Worm (Caenorhabditis elegans) whole organism, midembryonic: Measurements from ENCODE around the gene K04C2.8.

Source experiments
- T22C8.4 ChIP-seq: fragments of 200-800 bp; sonication (Bioruptor generic); IDR thresholded peaks from 2 replicates; pipeline ENCODE4 v1.3.6; 2022; ENCODE audit warnings: missing genetic modification characterization, missing compliant biosample characterization
- cog-1 ChIP-seq: sonication (generic microtip); optimal IDR thresholded peaks from 2 replicates; lab custom pipeline; 2016; ENCODE audit warnings: missing genetic modification characterization, missing compliant biosample characterization
- flt-1 ChIP-seq: fragments of 200-800 bp; sonication (Bioruptor generic); IDR thresholded peaks from 2 replicates; pipeline ENCODE4 v1.3.6; 2022; ENCODE audit warnings: missing genetic modification characterization, missing compliant biosample characterization
- klf-2 ChIP-seq: fragments of 200-800 bp; sonication (Bioruptor generic); conservative IDR thresholded peaks from 2 replicates; pipeline ENCODE4 v1.3.6; 2022; ENCODE audit warnings: missing genetic modification reagents, missing genetic modification characterization, missing compliant biosample characterization
- med-1 ChIP-seq: sonication (generic microtip); optimal IDR thresholded peaks from 2 replicates; lab custom pipeline; 2017; ENCODE audit warnings: missing genetic modification characterization, mild to moderate bottlenecking, missing compliant biosample characterization, antibody characterized with exemption, missing genetic modification reagents; ENCODE audit not compliant: insufficient read depth
- ref-1 ChIP-seq: fragments of 200-800 bp; sonication (Bioruptor generic); conservative IDR thresholded peaks from 2 replicates; pipeline ENCODE4 v1.3.6; 2022; ENCODE audit warnings: missing genetic modification reagents, missing genetic modification characterization, missing compliant biosample characterization
- tab-1 ChIP-seq: fragments of 200-800 bp; sonication (Bioruptor generic); IDR thresholded peaks from 2 replicates; pipeline ENCODE4 v1.3.6; 2022; ENCODE audit warnings: missing genetic modification characterization, missing compliant biosample characterization
- ztf-23 ChIP-seq: fragments of 200-800 bp; sonication (Bioruptor generic); IDR thresholded peaks from 2 replicates; pipeline ENCODE4 v1.3.6; 2022; ENCODE audit warnings: missing genetic modification reagents, missing genetic modification characterization, missing compliant biosample characterization
- ztf-29 ChIP-seq: fragments of 200-800 bp; sonication (Bioruptor generic); IDR thresholded peaks from 2 replicates; pipeline ENCODE4 v1.3.6; 2022; ENCODE audit warnings: missing genetic modification reagents, missing genetic modification characterization, missing compliant biosample characterization

The K04C2.8 gene

DNA sequence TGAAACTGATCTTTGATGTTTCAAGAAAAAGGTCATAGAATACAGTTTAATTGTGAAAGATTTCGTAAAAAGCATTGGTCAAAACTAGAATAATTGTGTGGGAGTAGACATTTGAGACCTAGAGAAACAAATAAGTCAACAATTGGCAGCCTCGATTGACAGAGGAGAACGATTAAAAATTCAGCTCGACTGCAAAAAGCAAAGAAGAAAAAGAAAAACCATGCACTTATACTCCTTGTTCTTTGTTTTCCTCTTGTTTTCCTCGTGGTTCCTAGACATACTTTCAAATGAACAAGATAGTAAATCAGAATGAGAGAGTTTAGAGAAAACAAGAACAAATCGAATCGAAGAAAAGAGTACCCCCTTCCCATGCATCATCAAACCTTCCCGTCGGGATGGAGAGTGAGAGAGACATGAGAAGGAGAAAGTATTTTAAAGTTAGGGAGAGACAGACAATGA, 12.7 kb upstream of the K04C2.8 start:
- TF ChIP-seq cog-1 (no peak), ref-1 (GFP tag; lab: Robert Waterston, UW) (no peak), flt-1 (GFP tag; lab: Robert Waterston, UW) (no peak), med-1 (no peak), tab-1 (GFP tag; lab: Robert Waterston, UW) (no peak), ztf-29 (GFP tag; lab: Robert Waterston, UW) (no peak), ztf-23 (no peak), klf-2 (GFP tag; lab: Robert Waterston, UW) (no peak), T22C8.4 (GFP tag; lab: Robert Waterston, UW) (no peak)

DNA sequence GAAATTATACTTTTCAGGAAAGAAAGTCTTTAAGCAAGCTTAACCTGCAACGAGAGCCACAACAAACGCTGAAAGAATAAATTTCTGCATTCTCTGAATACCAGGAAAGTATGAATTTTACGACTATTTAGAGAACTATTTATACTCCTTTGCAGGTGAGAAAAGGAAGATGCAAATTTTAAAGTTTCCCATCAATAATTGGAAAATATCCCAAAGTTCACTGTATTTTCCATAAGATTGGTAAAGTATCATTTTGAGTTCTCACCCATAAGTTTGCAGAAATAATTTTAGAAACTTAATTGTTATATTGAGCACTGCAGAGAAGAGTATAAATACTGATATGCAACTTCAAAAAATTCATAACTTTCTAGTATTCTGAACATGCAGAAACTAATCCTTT, 10.6 kb upstream of the K04C2.8 start, which contains the start of gene clec-158:
TSS of gene clec-158 (minus strand) at position 101 of the 400 bp plus-strand sequence.
- TF ChIP-seq ztf-29 (GFP tag; lab: Robert Waterston, UW): no peak
- no peak for TF ChIP-seq tab-1 (GFP tag; lab: Robert Waterston, UW)
- no peak for TF ChIP-seq T22C8.4 (GFP tag; lab: Robert Waterston, UW)
- no peak for TF ChIP-seq ref-1 (GFP tag; lab: Robert Waterston, UW)
- no peak for TF ChIP-seq med-1

DNA sequence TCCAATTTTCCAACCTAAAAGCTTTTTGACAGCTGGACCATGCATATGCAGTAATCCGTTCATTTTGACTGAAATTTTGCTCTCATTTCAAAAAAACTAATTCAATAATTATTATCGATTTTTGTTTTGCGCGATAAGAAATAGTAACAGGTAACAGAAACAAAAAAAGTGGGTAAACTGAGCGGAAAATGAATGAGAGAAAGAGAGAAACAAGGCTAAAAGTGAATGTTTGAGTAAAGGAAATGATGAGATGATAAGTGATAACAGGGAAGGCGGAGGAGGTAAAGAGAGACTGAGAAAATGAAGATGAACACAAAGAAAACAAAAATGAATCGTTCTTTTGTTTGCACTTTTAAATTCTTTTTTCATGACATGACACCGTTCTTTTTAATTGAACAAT, 6.2 kb upstream of the K04C2.8 start, which contains the start of gene sma-3:
TSS of gene sma-3 (minus strand) at position 68 of the 400 bp plus-strand sequence.
- TF ChIP-seq tab-1 (GFP tag; lab: Robert Waterston, UW): no peak
- TF ChIP-seq cog-1: no peak
- no peak for TF ChIP-seq ztf-23
- no peak for TF ChIP-seq klf-2 (GFP tag; lab: Robert Waterston, UW)
- no peak for TF ChIP-seq ref-1 (GFP tag; lab: Robert Waterston, UW)
- TF ChIP-seq ztf-29 (GFP tag; lab: Robert Waterston, UW): no peak
- no peak for TF ChIP-seq med-1
- TF ChIP-seq flt-1 (GFP tag; lab: Robert Waterston, UW): no peak

DNA sequence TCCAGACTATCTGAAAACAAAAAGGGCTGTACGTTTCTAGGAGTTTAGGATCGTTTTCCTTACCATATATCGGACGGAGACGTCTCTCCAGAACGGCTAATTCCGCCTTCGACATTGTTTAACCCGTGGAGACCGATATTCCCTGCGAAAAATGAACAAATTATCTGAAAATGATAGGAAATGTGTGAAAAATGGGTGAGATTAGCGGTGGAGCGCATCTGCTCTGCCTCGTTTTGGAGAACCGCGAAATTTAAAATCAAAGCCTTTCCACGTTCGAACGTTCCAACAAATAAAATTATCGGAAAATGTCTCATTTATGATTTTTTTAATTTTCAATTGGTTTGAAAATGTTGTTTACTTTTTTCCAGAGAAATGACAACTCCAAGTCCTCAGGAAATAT, 828 bp upstream of the K04C2.8 start, which contains the start of the genes cra-1 and kbp-1:
TSS of gene cra-1 (minus strand) at position 193 of the 400 bp plus-strand sequence.
TSS of gene kbp-1 (plus strand) at position 366 of the 400 bp plus-strand sequence.
- TF ChIP-seq T22C8.4 (GFP tag; lab: Robert Waterston, UW): no peak
- no peak for TF ChIP-seq ref-1 (GFP tag; lab: Robert Waterston, UW)
- TF ChIP-seq klf-2 (GFP tag; lab: Robert Waterston, UW): no peak
- no peak for TF ChIP-seq cog-1
- no peak for TF ChIP-seq med-1

DNA sequence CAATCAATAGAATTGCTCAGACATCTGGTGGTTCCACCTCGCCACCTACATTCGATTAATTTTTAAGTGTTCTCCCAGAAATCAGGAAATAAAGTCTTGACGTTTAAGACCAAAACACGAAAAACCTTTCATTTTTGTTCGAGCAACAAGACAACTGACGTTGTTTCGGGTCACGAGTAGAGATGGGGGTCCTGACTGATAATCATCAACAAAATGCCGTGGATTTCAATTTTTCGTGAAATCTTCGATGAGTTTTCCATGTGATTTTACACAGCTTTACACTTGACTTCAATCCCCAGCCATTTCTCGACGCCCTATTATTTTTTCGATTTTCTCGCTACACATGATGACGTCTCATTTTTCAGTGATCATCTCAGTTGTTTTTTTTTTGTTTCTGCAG, 971 bp downstream of the K04C2.8 start:
- TF ChIP-seq cog-1: no peak
- TF ChIP-seq klf-2 (GFP tag; lab: Robert Waterston, UW): no peak
- no peak for TF ChIP-seq T22C8.4 (GFP tag; lab: Robert Waterston, UW)
- TF ChIP-seq ztf-23: no peak
- TF ChIP-seq ref-1 (GFP tag; lab: Robert Waterston, UW): no peak
- no peak for TF ChIP-seq med-1
- TF ChIP-seq tab-1 (GFP tag; lab: Robert Waterston, UW): no peak
- TF ChIP-seq flt-1 (GFP tag; lab: Robert Waterston, UW): no peak
- TF ChIP-seq ztf-29 (GFP tag; lab: Robert Waterston, UW): no peak

DNA sequence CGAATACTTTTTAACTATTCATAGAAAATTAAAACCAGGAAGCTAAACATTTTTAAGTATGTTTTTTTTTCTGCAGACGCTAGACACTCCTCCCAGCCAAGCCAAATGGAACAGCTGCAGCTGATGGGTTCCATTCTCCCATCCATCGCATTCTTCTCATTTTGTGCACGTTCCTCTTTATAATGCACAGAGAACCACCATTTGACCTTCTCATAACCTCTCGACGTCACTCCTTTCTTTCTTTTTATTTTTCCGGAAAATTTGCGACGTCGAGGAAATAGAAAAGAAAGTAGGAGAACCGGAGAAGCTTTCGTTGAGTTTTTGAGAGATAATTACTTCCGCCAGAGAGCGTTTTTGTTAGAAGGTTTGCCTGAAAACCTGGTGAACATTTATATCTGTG, 1.6 kb downstream of the K04C2.8 start:
- no peak for TF ChIP-seq med-1
- no peak for TF ChIP-seq klf-2 (GFP tag; lab: Robert Waterston, UW)
- TF ChIP-seq flt-1 (GFP tag; lab: Robert Waterston, UW): no peak
- TF ChIP-seq cog-1: no peak
- TF ChIP-seq ztf-29 (GFP tag; lab: Robert Waterston, UW): no peak
- TF ChIP-seq tab-1 (GFP tag; lab: Robert Waterston, UW): no peak
- no peak for TF ChIP-seq ztf-23
- no peak for TF ChIP-seq ref-1 (GFP tag; lab: Robert Waterston, UW)
- TF ChIP-seq T22C8.4 (GFP tag; lab: Robert Waterston, UW): no peak

DNA sequence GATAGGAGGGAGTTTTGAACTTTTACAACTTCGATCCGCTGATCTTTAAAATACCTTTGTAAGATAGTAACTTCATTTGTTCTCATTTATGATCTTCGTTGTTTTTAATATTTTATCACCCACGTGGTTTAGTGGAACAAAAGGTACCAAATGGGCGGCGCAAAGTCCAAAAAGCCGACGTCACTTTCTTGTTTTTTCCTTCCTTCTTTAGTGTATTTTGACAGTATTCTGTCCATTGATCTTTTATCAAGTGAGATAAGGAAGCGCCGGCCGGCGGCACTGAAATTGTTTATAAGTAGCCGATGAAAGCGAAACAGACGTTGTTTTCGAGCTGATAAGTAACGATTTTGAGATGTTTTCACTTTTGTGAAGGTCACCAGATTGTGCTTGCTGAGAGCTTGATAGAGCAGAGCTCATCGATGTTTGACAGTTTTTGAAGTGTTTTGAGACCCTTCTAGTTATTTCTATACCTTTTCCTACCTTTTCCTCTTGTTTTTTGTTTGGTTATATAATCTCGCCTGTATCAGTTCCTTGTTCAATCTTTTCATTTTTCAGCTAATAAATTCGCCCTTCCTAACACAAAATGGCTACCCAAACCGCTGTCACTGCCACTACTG, 2.5 kb downstream of the K04C2.8 start, which contains the start of gene K04C2.3:
TSS of gene K04C2.3 (plus strand) at position 556 of the 617 bp plus-strand sequence.
- TF ChIP-seq klf-2 (GFP tag; lab: Robert Waterston, UW) (no peak), ref-1 (GFP tag; lab: Robert Waterston, UW) (no peak), ztf-29 (GFP tag; lab: Robert Waterston, UW) (no peak)

DNA sequence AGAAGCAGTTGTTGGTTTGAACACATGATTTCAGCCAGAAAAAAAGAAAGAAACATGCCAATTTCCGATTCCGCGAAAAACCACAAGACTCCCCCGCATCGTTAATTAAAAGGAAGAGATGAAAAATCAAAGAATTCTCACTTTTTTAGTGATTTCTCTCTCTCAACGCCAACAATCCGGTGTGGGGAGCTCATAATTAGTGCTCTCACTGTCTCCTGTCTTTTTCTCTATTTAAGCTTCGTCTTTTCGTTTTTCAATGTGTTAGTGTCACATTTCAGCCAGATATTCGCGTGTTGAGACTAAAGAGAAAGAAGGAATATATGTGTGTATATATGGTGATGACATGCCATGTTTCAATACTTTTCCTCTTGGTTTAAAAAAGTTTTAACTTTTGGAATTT, 3.6 kb downstream of the K04C2.8 start:
- TF ChIP-seq ref-1 (GFP tag; lab: Robert Waterston, UW) (no peak), flt-1 (GFP tag; lab: Robert Waterston, UW) (no peak), tab-1 (GFP tag; lab: Robert Waterston, UW) (no peak), ztf-29 (GFP tag; lab: Robert Waterston, UW) (no peak), ztf-23 (no peak), klf-2 (GFP tag; lab: Robert Waterston, UW) (no peak), med-1 (no peak), cog-1 (no peak), T22C8.4 (GFP tag; lab: Robert Waterston, UW) (no peak)

DNA sequence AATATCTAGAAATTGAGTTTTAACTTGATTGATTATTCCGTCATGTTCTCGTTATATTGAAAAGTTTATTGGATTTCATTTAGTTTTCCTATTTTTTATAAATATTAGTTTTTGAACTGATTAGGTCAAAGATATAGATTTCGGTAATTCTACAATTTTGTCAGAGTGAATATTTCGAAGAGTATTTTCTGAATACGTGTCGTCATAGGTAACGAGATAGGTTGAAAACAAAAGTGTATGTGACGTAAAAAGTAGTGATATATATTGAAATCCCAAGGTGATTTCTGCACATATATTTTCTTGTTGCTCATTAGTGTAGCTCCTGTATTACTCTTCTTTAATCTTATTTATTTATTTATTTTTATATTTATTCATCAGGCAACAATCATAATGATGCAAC, 10.7 kb downstream of the K04C2.8 start, which contains the start of gene K04C2.7:
TSS of gene K04C2.7 (plus strand) at position 301 of the 400 bp plus-strand sequence.
- TF ChIP-seq med-1 (no peak), ztf-23 (no peak), flt-1 (GFP tag; lab: Robert Waterston, UW) (no peak), cog-1 (no peak), ref-1 (GFP tag; lab: Robert Waterston, UW) (no peak), ztf-29 (GFP tag; lab: Robert Waterston, UW) (no peak), klf-2 (GFP tag; lab: Robert Waterston, UW) (no peak), tab-1 (GFP tag; lab: Robert Waterston, UW) (no peak), T22C8.4 (GFP tag; lab: Robert Waterston, UW) (no peak)

DNA sequence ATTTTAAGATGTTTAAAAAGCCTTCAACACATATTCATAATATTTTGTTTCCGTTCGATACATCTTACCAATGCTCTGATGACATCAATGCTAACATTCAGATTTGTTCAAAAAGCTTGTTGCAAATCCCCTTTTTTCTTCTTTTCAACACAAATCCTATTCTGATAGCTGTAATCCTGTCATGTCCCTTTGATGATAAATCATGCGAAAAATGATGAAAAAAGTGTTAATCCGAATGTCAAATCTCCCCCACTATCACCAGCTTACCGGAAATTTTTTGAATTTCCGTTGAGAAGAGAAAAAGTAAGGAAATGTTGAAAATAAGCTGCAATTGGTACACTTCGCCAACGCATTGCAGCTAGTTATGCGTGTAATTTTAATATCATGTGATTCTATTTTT, 11.6 kb downstream of the K04C2.8 start:
- TF ChIP-seq ref-1 (GFP tag; lab: Robert Waterston, UW) (no peak), T22C8.4 (GFP tag; lab: Robert Waterston, UW) (no peak), cog-1 (no peak), klf-2 (GFP tag; lab: Robert Waterston, UW) (no peak)
